Worm (Caenorhabditis elegans) whole organism, young adult: ENCODE data around the gene C01G12.16.

ENCODE experiments used
- B0035.1 ChIP-seq: sonication (generic microtip); optimal IDR thresholded peaks from 2 replicates; lab custom pipeline; 2016; ENCODE audit warnings: missing genetic modification characterization, mild to moderate bottlenecking, missing compliant biosample characterization, missing genotype, missing genetic modification reagents
- B0261.1 ChIP-seq: sonication (generic microtip); optimal IDR thresholded peaks from 2 replicates; lab custom pipeline; 2016; ENCODE audit warnings: mild to moderate bottlenecking, missing genetic modification characterization, moderate library complexity, missing compliant biosample characterization
- B0336.3 ChIP-seq: fragments of 200-800 bp; sonication (Bioruptor generic); IDR thresholded peaks from 2 replicates; pipeline ENCODE4 v1.3.6; 2022; ENCODE audit warnings: missing genetic modification characterization, missing compliant biosample characterization
- C17E4.6 ChIP-seq: fragments of 200-800 bp; sonication (Bioruptor generic); IDR thresholded peaks from 2 replicates; pipeline ENCODE4 v1.3.6; 2022; ENCODE audit warnings: missing genetic modification reagents, missing genetic modification characterization, missing compliant biosample characterization
- F23B12.7 ChIP-seq: sonication (generic microtip); optimal IDR thresholded peaks from 2 replicates; lab custom pipeline; 2017; ENCODE audit warnings: missing genetic modification characterization, mild to moderate bottlenecking, missing compliant biosample characterization, antibody characterized with exemption, moderate library complexity; ENCODE audit not compliant: insufficient read depth
- F33H1.4 ChIP-seq: fragments of 200-800 bp; sonication (Bioruptor generic); IDR thresholded peaks from 2 replicates; pipeline ENCODE4 v1.3.6; 2022; ENCODE audit warnings: missing genetic modification reagents, missing genetic modification characterization, missing compliant biosample characterization
- F39B2.1 ChIP-seq: fragments of 200-800 bp; sonication (Bioruptor generic); IDR thresholded peaks from 2 replicates; pipeline ENCODE4 v1.3.6; 2022; ENCODE audit warnings: missing genetic modification reagents, missing genetic modification characterization, missing compliant biosample characterization
- F52B5.7 ChIP-seq: sonication (generic microtip); optimal IDR thresholded peaks from 2 replicates; lab custom pipeline; 2016; ENCODE audit warnings: mild to moderate bottlenecking, missing genetic modification characterization, missing compliant biosample characterization
- F55B11.4 ChIP-seq: sonication (generic microtip); optimal IDR thresholded peaks from 2 replicates; lab custom pipeline; 2016; ENCODE audit warnings: missing compliant biosample characterization, missing genetic modification characterization, borderline replicate concordance; ENCODE audit not compliant: insufficient read depth
- F57A8.1 ChIP-seq: fragments of 200-800 bp; sonication (Bioruptor generic); optimal IDR thresholded peaks from 2 replicates; lab custom pipeline; 2018; ENCODE audit warnings: mild to moderate bottlenecking, missing genetic modification characterization, moderate library complexity, missing compliant biosample characterization
- K11D2.4 ChIP-seq: fragments of 200-800 bp; sonication (Bioruptor generic); IDR thresholded peaks from 2 replicates; pipeline ENCODE4 v1.3.6; 2022; ENCODE audit warnings: missing genetic modification reagents, missing genetic modification characterization, missing compliant biosample characterization
- T07F8.4 ChIP-seq: sonication (generic microtip); optimal IDR thresholded peaks from 2 replicates; lab custom pipeline; 2016; ENCODE audit warnings: mild to moderate bottlenecking, missing genetic modification characterization, moderate library complexity, missing compliant biosample characterization
- Y53G8AR.9 ChIP-seq: fragments of 200-800 bp; sonication (Bioruptor generic); conservative IDR thresholded peaks from 2 replicates; pipeline ENCODE4 v1.3.6; 2022; ENCODE audit warnings: missing genetic modification reagents, missing genetic modification characterization, missing compliant biosample characterization
- Y79H2A.3 ChIP-seq: fragments of 200-800 bp; sonication (Bioruptor generic); conservative IDR thresholded peaks from 2 replicates; pipeline ENCODE4 v1.3.6; 2022; ENCODE audit warnings: missing genetic modification reagents, missing genetic modification characterization, missing compliant biosample characterization
- Y95B8A.8 ChIP-seq: fragments of 200-800 bp; sonication (Bioruptor generic); IDR thresholded peaks from 2 replicates; pipeline ENCODE4 v1.3.6; 2022; ENCODE audit warnings: missing genetic modification reagents, missing genetic modification characterization, missing compliant biosample characterization
- akir-1 ChIP-seq: fragments of 200-800 bp; sonication (Bioruptor generic); optimal IDR thresholded peaks from 2 replicates; lab custom pipeline; 2018; ENCODE audit warnings: mild to moderate bottlenecking, missing genetic modification characterization, moderate library complexity, missing compliant biosample characterization
- aptf-3 ChIP-seq: fragments of 200-800 bp; sonication (Bioruptor generic); IDR thresholded peaks from 2 replicates; pipeline ENCODE4 v1.3.6; 2022; ENCODE audit warnings: missing genetic modification characterization, missing compliant biosample characterization
- atf-7 ChIP-seq: sonication (generic microtip); optimal IDR thresholded peaks from 2 replicates; lab custom pipeline; 2017; ENCODE audit warnings: mild to moderate bottlenecking, missing genetic modification characterization, missing compliant biosample characterization
- attf-3 ChIP-seq: fragments of 200-800 bp; sonication (Bioruptor generic); conservative IDR thresholded peaks from 2 replicates; pipeline ENCODE4 v1.3.6; 2022; ENCODE audit warnings: missing genetic modification reagents, missing genetic modification characterization, missing compliant biosample characterization
- attf-6 ChIP-seq: fragments of 200-800 bp; sonication (Bioruptor generic); IDR thresholded peaks from 2 replicates; pipeline ENCODE4 v1.3.6; 2022; ENCODE audit warnings: missing genetic modification reagents, missing genetic modification characterization, missing compliant biosample characterization
- bed-2 ChIP-seq: fragments of 200-800 bp; sonication (Bioruptor generic); IDR thresholded peaks from 2 replicates; pipeline ENCODE4 v1.3.6; 2022; ENCODE audit warnings: missing genetic modification reagents, missing genetic modification characterization, missing compliant biosample characterization
- cebp-1 ChIP-seq, 2 experiments: fragments of 200-800 bp in 1 of 2; sonication (Bioruptor generic) in 1 of 2; sonication (generic microtip) in 1 of 2; IDR thresholded peaks in 1 of 2; optimal IDR thresholded peaks in 1 of 2; 2 replicates each; pipeline versions ENCODE4 v1.3.6 to Lab custom; 2017 to 2022; ENCODE audit warnings: missing compliant biosample characterization in 2 of 2, missing genetic modification characterization in 2 of 2, mild to moderate bottlenecking in 1 of 2, missing genetic modification reagents in 1 of 2, moderate library complexity in 1 of 2
- cebp-2 ChIP-seq: fragments of 200-800 bp; sonication (Bioruptor generic); IDR thresholded peaks from 2 replicates; pipeline ENCODE4 v1.3.6; 2022; ENCODE audit warnings: missing genetic modification characterization, missing compliant biosample characterization
- ceh-27 ChIP-seq: fragments of 200-800 bp; sonication (Bioruptor generic); optimal IDR thresholded peaks from 2 replicates; lab custom pipeline; 2018; ENCODE audit warnings: mild to moderate bottlenecking, missing genetic modification characterization, moderate library complexity, missing compliant biosample characterization
- ceh-40 ChIP-seq: fragments of 200-800 bp; sonication (Bioruptor generic); IDR thresholded peaks from 2 replicates; pipeline ENCODE4 v1.3.6; 2022; ENCODE audit warnings: missing genetic modification characterization, missing compliant biosample characterization
- ceh-79 ChIP-seq: sonication (generic microtip); optimal IDR thresholded peaks from 2 replicates; lab custom pipeline; 2017; ENCODE audit warnings: mild to moderate bottlenecking, missing genetic modification characterization, missing compliant biosample characterization
- chd-7 ChIP-seq: sonication (generic microtip); optimal IDR thresholded peaks from 2 replicates; lab custom pipeline; 2016; ENCODE audit warnings: mild to moderate bottlenecking, missing genetic modification characterization, moderate library complexity, missing compliant biosample characterization
- efl-1 ChIP-seq: fragments of 150-350 bp; optimal IDR thresholded peaks from 2 replicates; lab custom pipeline; 2014; ENCODE audit warnings: missing biosample characterization, missing genetic modification reagents, missing genetic modification characterization
- ekl-4 ChIP-seq: fragments of 200-800 bp; sonication (Bioruptor generic); IDR thresholded peaks from 2 replicates; pipeline ENCODE4 v1.3.6; 2022; ENCODE audit warnings: missing genetic modification reagents, missing genetic modification characterization, missing compliant biosample characterization
- him-1 ChIP-seq: sonication (generic microtip); optimal IDR thresholded peaks from 2 replicates; lab custom pipeline; 2016; ENCODE audit warnings: missing genotype, missing genetic modification reagents, missing genetic modification characterization, missing compliant biosample characterization
- hmg-1.2 ChIP-seq: fragments of 200-800 bp; sonication (Bioruptor generic); IDR thresholded peaks from 2 replicates; pipeline ENCODE4 v1.3.6; 2022; ENCODE audit warnings: missing genetic modification reagents, missing genetic modification characterization, missing compliant biosample characterization
- hmg-20 ChIP-seq: fragments of 200-800 bp; sonication (Bioruptor generic); IDR thresholded peaks from 2 replicates; pipeline ENCODE4 v1.3.6; 2022; ENCODE audit warnings: missing genetic modification reagents, missing genetic modification characterization, missing compliant biosample characterization
- hsf-1 ChIP-seq: fragments of 200-800 bp; sonication (Bioruptor generic); IDR thresholded peaks from 2 replicates; pipeline ENCODE4 v1.3.6; 2022; ENCODE audit warnings: missing genetic modification reagents, missing genetic modification characterization, missing compliant biosample characterization
- lin-35 ChIP-seq, 3 experiments: fragments of 150-350 bp in 2 of 3; sonication (generic microtip) in 1 of 3; optimal IDR thresholded peaks; 2 replicates each; lab custom pipeline; 2014 to 2018; ENCODE audit warnings: missing biosample characterization in 3 of 3, missing genetic modification characterization in 3 of 3, missing genetic modification reagents in 3 of 3
- lin-54 ChIP-seq: fragments of 200-800 bp; sonication (Bioruptor generic); optimal IDR thresholded peaks from 2 replicates; lab custom pipeline; 2018; ENCODE audit warnings: mild to moderate bottlenecking, missing genetic modification characterization, missing compliant biosample characterization
- lir-1 ChIP-seq: fragments of 200-800 bp; sonication (Bioruptor generic); conservative IDR thresholded peaks from 2 replicates; pipeline ENCODE4 v1.3.6; 2022; ENCODE audit warnings: missing genetic modification reagents, missing genetic modification characterization, missing compliant biosample characterization
- lsl-1 ChIP-seq: fragments of 200-800 bp; sonication (Bioruptor generic); optimal IDR thresholded peaks from 2 replicates; lab custom pipeline; 2018; ENCODE audit warnings: mild to moderate bottlenecking, missing genetic modification characterization, moderate library complexity, missing compliant biosample characterization
- madf-6 ChIP-seq: fragments of 200-800 bp; sonication (Bioruptor generic); IDR thresholded peaks from 2 replicates; pipeline ENCODE4 v1.3.6; 2022; ENCODE audit warnings: missing genetic modification reagents, missing genetic modification characterization, missing compliant biosample characterization
- mel-28 ChIP-seq: sonication (generic microtip); optimal IDR thresholded peaks from 2 replicates; lab custom pipeline; 2016; ENCODE audit warnings: borderline replicate concordance, mild to moderate bottlenecking, missing genetic modification characterization, missing compliant biosample characterization
- nhr-120 ChIP-seq: fragments of 200-800 bp; sonication (Bioruptor generic); IDR thresholded peaks from 2 replicates; pipeline ENCODE4 v1.3.6; 2022; ENCODE audit warnings: missing genetic modification characterization, missing compliant biosample characterization
- nhr-179 ChIP-seq: sonication (generic microtip); optimal IDR thresholded peaks from 2 replicates; lab custom pipeline; 2016; ENCODE audit warnings: mild to moderate bottlenecking, missing genetic modification characterization, missing compliant biosample characterization
- nhr-27 ChIP-seq: fragments of 200-800 bp; sonication (Bioruptor generic); optimal IDR thresholded peaks from 2 replicates; lab custom pipeline; 2018; ENCODE audit warnings: mild to moderate bottlenecking, missing genetic modification characterization, moderate library complexity, missing compliant biosample characterization
- repo-1 ChIP-seq: sonication (generic microtip); optimal IDR thresholded peaks from 2 replicates; lab custom pipeline; 2017; ENCODE audit warnings: mild to moderate bottlenecking, missing genetic modification characterization, missing compliant biosample characterization
- sdz-38 ChIP-seq: sonication (generic microtip); optimal IDR thresholded peaks from 2 replicates; lab custom pipeline; 2016; ENCODE audit warnings: missing genotype, missing genetic modification characterization, missing compliant biosample characterization
- snpc-1.1 ChIP-seq: sonication (generic microtip); optimal IDR thresholded peaks from 2 replicates; lab custom pipeline; 2017; ENCODE audit warnings: missing genetic modification characterization, mild to moderate bottlenecking, missing compliant biosample characterization, antibody characterized with exemption, moderate library complexity, missing genotype, missing genetic modification reagents; ENCODE audit not compliant: insufficient read depth
- snpc-1.3 ChIP-seq: sonication (generic microtip); optimal IDR thresholded peaks from 2 replicates; lab custom pipeline; 2017; ENCODE audit warnings: missing genetic modification characterization, mild to moderate bottlenecking, missing compliant biosample characterization, antibody characterized with exemption, moderate library complexity, missing genotype, missing genetic modification reagents; ENCODE audit not compliant: insufficient read depth
- xnd-1 ChIP-seq: sonication (generic microtip); optimal IDR thresholded peaks from 2 replicates; lab custom pipeline; 2016; ENCODE audit warnings: missing genotype, missing genetic modification reagents, missing genetic modification characterization, missing compliant biosample characterization

The C01G12.16 gene

ce11 chrIII:4151548-4152104 is 9.4 kb upstream of the C01G12.16 start, which contains the start of the genes wht-3 and har-1:
Gene wht-3, minus strand, starts transcription at chrIII:4151598.
Gene har-1, plus strand, starts transcription at chrIII:4152054.
- TF ChIP-seq lin-35 (GFP tag; optimal IDR thresholded peaks at IDR 0.05; lab: Kevin White, UChicago) (no peak), C17E4.6 (GFP tag; lab: Robert Waterston, UW) (no peak), lir-1 (GFP tag; lab: Robert Waterston, UW) (no peak), ekl-4 (GFP tag; lab: Robert Waterston, UW) (0 out of 2 replicates have a peak, but pooled peaks have one; percentile 37), hmg-1.2 (GFP tag; lab: Robert Waterston, UW) (0 out of 2 replicates have a peak, but pooled peaks have one; percentile 4), F39B2.1 (GFP tag; lab: Robert Waterston, UW) (0 out of 2 replicates have a peak, but pooled peaks have one; percentile 15), B0261.1 (tag; lab: Kevin White, UChicago) (no peak), chd-7 (tag; lab: Kevin White, UChicago) (no peak), cebp-1 (GFP tag; IDR thresholded peaks at IDR 0.05; lab: Robert Waterston, UW) (peak; percentile 91), cebp-1 (tag; optimal IDR thresholded peaks at IDR 0.05; lab: Kevin White, UChicago) (peak; percentile 98), B0336.3 (GFP tag; lab: Robert Waterston, UW) (0 out of 2 replicates have a peak, but pooled peaks have one; percentile 35), him-1 (tag; lab: Kevin White, UChicago) (no peak), xnd-1 (no peak), bed-2 (GFP tag; lab: Robert Waterston, UW) (no peak), hmg-20 (GFP tag; lab: Robert Waterston, UW) (no peak), Y95B8A.8 (no peak), snpc-1.1 (tag; lab: Kevin White, UChicago) (no peak), nhr-179 (no peak), F55B11.4 (no peak), F33H1.4 (no peak), attf-6 (GFP tag; lab: Robert Waterston, UW) (no peak), Y53G8AR.9 (GFP tag; lab: Robert Waterston, UW) (no peak), F23B12.7 (tag; lab: Kevin White, UChicago) (no peak), lin-54 (peak; percentile 28), sdz-38 (tag; lab: Kevin White, UChicago) (no peak), ceh-27 (GFP tag; lab: Kevin White, UChicago) (no peak), madf-6 (GFP tag; lab: Robert Waterston, UW) (peak; percentile 34), attf-3 (GFP tag; lab: Robert Waterston, UW) (no peak), lsl-1 (no peak), repo-1 (no peak), mel-28 (tag; lab: Kevin White, UChicago) (no peak), atf-7 (tag; lab: Kevin White, UChicago) (peak; percentile 36), snpc-1.3 (tag; lab: Kevin White, UChicago) (no peak), efl-1 (GFP tag; lab: Kevin White, UChicago) (no peak), aptf-3 (GFP tag; lab: Robert Waterston, UW) (no peak), nhr-120 (GFP tag; lab: Robert Waterston, UW) (no peak), K11D2.4 (GFP tag; lab: Robert Waterston, UW) (no peak), hsf-1 (GFP tag; lab: Robert Waterston, UW) (peak; percentile 60; the same call in 1 of the 2 replicates), F52B5.7 (no peak), ceh-40 (GFP tag; lab: Robert Waterston, UW) (no peak), B0035.1 (tag; lab: Kevin White, UChicago) (no peak), ceh-79 (tag; lab: Kevin White, UChicago) (peak; percentile 74), Y79H2A.3 (GFP tag; lab: Robert Waterston, UW) (no peak), T07F8.4 (tag; lab: Kevin White, UChicago) (no peak), cebp-2 (GFP tag; lab: Robert Waterston, UW) (no peak), nhr-27 (no peak), F57A8.1 (GFP tag; lab: Kevin White, UChicago) (no peak), akir-1 (GFP tag; lab: Kevin White, UChicago) (no peak)
